Fruit fly (Drosophila melanogaster) whole organism, embryonic: ENCODE results near the gene Rpp14a.

Source experiments
- ATbp ChIP-seq: fragments of 200-800 bp; sonication (Bioruptor generic); optimal IDR thresholded peaks from 2 replicates; lab custom pipeline; 2017; ENCODE audit warnings: missing biosample characterization, mild to moderate bottlenecking, missing genetic modification characterization, missing genetic modification reagents
- Antp ChIP-seq: fragments of 200-800 bp; sonication (Bioruptor generic); optimal IDR thresholded peaks from 3 replicates; lab custom pipeline; 2016; ENCODE audit warnings: missing biosample characterization, missing genetic modification characterization
- Atf6 ChIP-seq: fragments of 200-800 bp; sonication (Bioruptor generic); IDR thresholded peaks from 2 replicates; pipeline ENCODE4 v1.3.6; 2022; ENCODE audit warnings: missing biosample characterization, missing genetic modification characterization
- C15 ChIP-seq: fragments of 200-800 bp; sonication (Bioruptor generic); IDR thresholded peaks from 3 replicates; pipeline ENCODE4 v1.3.6; 2022; ENCODE audit warnings: missing biosample characterization, missing genetic modification characterization
- CG11504 ChIP-seq: fragments of 200-800 bp; sonication (Bioruptor generic); optimal IDR thresholded peaks from 3 replicates; lab custom pipeline; 2019; ENCODE audit warnings: missing biosample characterization, mild to moderate bottlenecking, missing genetic modification characterization, moderate library complexity
- CG12104 ChIP-seq: fragments of 200-800 bp; sonication (Bioruptor generic); optimal IDR thresholded peaks from 3 replicates; lab custom pipeline; 2016; ENCODE audit warnings: missing biosample characterization, missing genetic modification characterization
- CG12299 ChIP-seq: fragments of 200-800 bp; sonication (Bioruptor generic); optimal IDR thresholded peaks from 2 replicates; lab custom pipeline; 2018; ENCODE audit warnings: missing biosample characterization, mild to moderate bottlenecking, missing genetic modification characterization
- CG14050 ChIP-seq: fragments of 200-800 bp; sonication (Bioruptor generic); IDR thresholded peaks from 3 replicates; pipeline ENCODE4 v1.3.6; 2022; ENCODE audit warnings: missing biosample characterization, missing genetic modification characterization
- CG17802 ChIP-seq: fragments of 200-800 bp; sonication (Bioruptor generic); optimal IDR thresholded peaks from 2 replicates; lab custom pipeline; 2018; ENCODE audit warnings: missing biosample characterization, mild to moderate bottlenecking, missing genetic modification characterization, moderate library complexity
- CG17829 ChIP-seq: fragments of 200-800 bp; optimal IDR thresholded peaks from 2 replicates; lab custom pipeline; 2019; ENCODE audit warnings: missing biosample characterization, mild to moderate bottlenecking, missing genetic modification characterization, moderate library complexity
- CG18476 ChIP-seq: fragments of 200-800 bp; sonication (Bioruptor generic); optimal IDR thresholded peaks from 2 replicates; lab custom pipeline; 2016; ENCODE audit warnings: missing biosample characterization, mild to moderate bottlenecking, missing genetic modification characterization
- CG2889 ChIP-seq: fragments of 200-800 bp; sonication (Bioruptor generic); IDR thresholded peaks from 3 replicates; pipeline ENCODE4 v1.3.6; 2022; ENCODE audit warnings: missing biosample characterization, missing genetic modification characterization
- CG30431 ChIP-seq: fragments of 200-800 bp; sonication (Bioruptor generic); optimal IDR thresholded peaks from 2 replicates; lab custom pipeline; 2017; ENCODE audit warnings: missing biosample characterization, missing genetic modification characterization
- CG3065 ChIP-seq: fragments of 200-800 bp; sonication (Bioruptor generic); optimal IDR thresholded peaks from 2 replicates; lab custom pipeline; 2016; ENCODE audit warnings: missing biosample characterization, missing genetic modification characterization
- CG43689 ChIP-seq: fragments of 200-800 bp; sonication (Bioruptor generic); IDR thresholded peaks from 2 replicates; pipeline ENCODE4 v1.3.6; 2022; ENCODE audit warnings: missing biosample characterization, missing genetic modification characterization
- CG4617 ChIP-seq: fragments of 200-800 bp; sonication (Bioruptor generic); optimal IDR thresholded peaks from 3 replicates; lab custom pipeline; 2016; ENCODE audit warnings: missing biosample characterization, missing genetic modification characterization, borderline replicate concordance
- CG6689 ChIP-seq: fragments of 200-800 bp; sonication (Bioruptor generic); IDR thresholded peaks from 2 replicates; pipeline ENCODE4 v1.3.6; 2022; ENCODE audit warnings: missing biosample characterization, missing genetic modification characterization
- CG6765 ChIP-seq: fragments of 200-800 bp; sonication (Bioruptor generic); optimal IDR thresholded peaks from 3 replicates; lab custom pipeline; 2017; ENCODE audit warnings: missing biosample characterization, mild to moderate bottlenecking, missing genetic modification characterization
- CG7271 ChIP-seq: fragments of 200-800 bp; sonication (Bioruptor generic); optimal IDR thresholded peaks from 2 replicates; lab custom pipeline; 2018; ENCODE audit warnings: missing biosample characterization, mild to moderate bottlenecking, missing genetic modification characterization, moderate library complexity
- CG9876 ChIP-seq: fragments of 200-800 bp; sonication (Bioruptor generic); optimal IDR thresholded peaks from 2 replicates; lab custom pipeline; 2016; ENCODE audit warnings: missing biosample characterization, missing genetic modification characterization
- CoRest ChIP-seq: fragments of 200-800 bp; sonication (Bioruptor generic); optimal IDR thresholded peaks from 3 replicates; lab custom pipeline; 2018; ENCODE audit warnings: missing biosample characterization, mild to moderate bottlenecking, missing genetic modification characterization, moderate library complexity
- Dbx ChIP-seq: fragments of 200-800 bp; sonication (Bioruptor generic); IDR thresholded peaks from 3 replicates; pipeline ENCODE4 v1.3.6; 2022; ENCODE audit warnings: missing biosample characterization, missing genetic modification characterization
- Dip2 ChIP-seq: fragments of 200-800 bp; sonication (Bioruptor generic); IDR thresholded peaks from 2 replicates; pipeline ENCODE4 v1.3.6; 2022; ENCODE audit warnings: missing biosample characterization, missing genetic modification characterization
- Elba2 ChIP-seq: fragments of 200-800 bp; sonication (Bioruptor generic); optimal IDR thresholded peaks from 3 replicates; lab custom pipeline; 2016; ENCODE audit warnings: missing biosample characterization, missing genetic modification characterization
- Ets97D ChIP-seq: fragments of 200-800 bp; sonication (Bioruptor generic); optimal IDR thresholded peaks from 3 replicates; lab custom pipeline; 2016; ENCODE audit warnings: missing biosample characterization, missing genetic modification characterization
- NK7.1 ChIP-seq: fragments of 200-800 bp; sonication (Bioruptor generic); optimal IDR thresholded peaks from 3 replicates; lab custom pipeline; 2016; ENCODE audit warnings: missing biosample characterization, missing genetic modification characterization
- ab ChIP-seq: fragments of 200-800 bp; sonication (Bioruptor generic); optimal IDR thresholded peaks from 2 replicates; lab custom pipeline; 2016; ENCODE audit warnings: missing biosample characterization, missing genetic modification characterization
- ara ChIP-seq: fragments of 200-800 bp; sonication (Bioruptor generic); IDR thresholded peaks from 2 replicates; pipeline ENCODE4 v1.3.6; 2022; ENCODE audit warnings: missing biosample characterization, missing genetic modification characterization
- br ChIP-seq: fragments of >200 bp; optimal IDR thresholded peaks from 2 replicates; lab custom pipeline; 2017
- cato ChIP-seq: fragments of 200-800 bp; sonication (Bioruptor generic); optimal IDR thresholded peaks from 2 replicates; lab custom pipeline; 2016; ENCODE audit warnings: missing biosample characterization, missing genetic modification characterization, borderline replicate concordance
- caup ChIP-seq: fragments of 200-800 bp; sonication (Bioruptor generic); optimal IDR thresholded peaks from 3 replicates; lab custom pipeline; 2017; ENCODE audit warnings: missing biosample characterization, mild to moderate bottlenecking, missing genetic modification characterization, moderate library complexity; ENCODE audit not compliant: severe bottlenecking
- chif ChIP-seq, 2 experiments: fragments of 200-800 bp; sonication (Bioruptor generic); optimal IDR thresholded peaks; 3 replicates each; lab custom pipeline; 2016; ENCODE audit warnings: missing biosample characterization in 2 of 2, missing genetic modification characterization in 2 of 2
- croc ChIP-seq: fragments of 200-800 bp; sonication (Bioruptor generic); conservative IDR thresholded peaks from 3 replicates; pipeline ENCODE4 v1.3.6; 2022; ENCODE audit warnings: missing biosample characterization, missing genetic modification characterization
- disco-r ChIP-seq: fragments of 200-800 bp; sonication (Bioruptor generic); optimal IDR thresholded peaks from 2 replicates; lab custom pipeline; 2016; ENCODE audit warnings: missing biosample characterization, missing genetic modification characterization
- dmrt11E ChIP-seq: fragments of 200-800 bp; sonication (Bioruptor generic); optimal IDR thresholded peaks from 3 replicates; lab custom pipeline; 2018; ENCODE audit warnings: missing biosample characterization, mild to moderate bottlenecking, missing genetic modification characterization, moderate library complexity
- dysf ChIP-seq: fragments of 200-800 bp; sonication (Bioruptor generic); IDR thresholded peaks from 3 replicates; pipeline ENCODE4 v1.3.6; 2022; ENCODE audit warnings: missing biosample characterization, missing genetic modification characterization
- ewg ChIP-seq: fragments of 200-800 bp; sonication (Bioruptor generic); optimal IDR thresholded peaks from 3 replicates; lab custom pipeline; 2017; ENCODE audit warnings: mild to moderate bottlenecking, missing biosample characterization, missing genetic modification reagents, missing genetic modification characterization
- eyg ChIP-seq: fragments of 200-800 bp; sonication (Bioruptor generic); optimal IDR thresholded peaks from 3 replicates; lab custom pipeline; 2016; ENCODE audit warnings: missing biosample characterization, missing genetic modification characterization
- fru ChIP-seq: fragments of >200 bp; optimal IDR thresholded peaks from 2 replicates; lab custom pipeline; 2017
- hbn ChIP-seq: fragments of 200-800 bp; sonication (Bioruptor generic); IDR thresholded peaks from 2 replicates; pipeline ENCODE4 v1.3.6; 2022; ENCODE audit warnings: missing biosample characterization, missing genetic modification characterization; ENCODE audit not compliant: partially characterized antibody
- jumu ChIP-seq: fragments of 200-800 bp; sonication (Bioruptor generic); optimal IDR thresholded peaks from 3 replicates; lab custom pipeline; 2016; ENCODE audit warnings: missing biosample characterization, missing genetic modification characterization
- klu ChIP-seq: fragments of 200-800 bp; sonication (Bioruptor generic); IDR thresholded peaks from 2 replicates; pipeline ENCODE4 v1.3.6; 2022; ENCODE audit warnings: missing biosample characterization, missing genetic modification characterization
- knrl ChIP-seq: fragments of 200-800 bp; sonication (Bioruptor generic); IDR thresholded peaks from 3 replicates; pipeline ENCODE4 v1.3.6; 2022; ENCODE audit warnings: missing biosample characterization, missing genetic modification characterization; ENCODE audit not compliant: partially characterized antibody
- nau ChIP-seq: fragments of 200-800 bp; sonication (Bioruptor generic); optimal IDR thresholded peaks from 3 replicates; lab custom pipeline; 2017; ENCODE audit warnings: missing biosample characterization, mild to moderate bottlenecking, missing genetic modification characterization, missing genetic modification reagents
- sd ChIP-seq: fragments of 200-800 bp; sonication (Bioruptor generic); optimal IDR thresholded peaks from 3 replicates; lab custom pipeline; 2018; ENCODE audit warnings: missing biosample characterization, mild to moderate bottlenecking, missing genetic modification characterization, moderate library complexity
- tgo ChIP-seq: fragments of 200-800 bp; sonication (Bioruptor generic); IDR thresholded peaks from 3 replicates; pipeline ENCODE4 v1.3.6; 2022; ENCODE audit warnings: missing biosample characterization, missing genetic modification characterization
- tna ChIP-seq: fragments of 200-800 bp; sonication (Bioruptor generic); IDR thresholded peaks from 2 replicates; pipeline ENCODE4 v1.3.6; 2022; ENCODE audit warnings: missing biosample characterization, missing genetic modification characterization; ENCODE audit not compliant: partially characterized antibody
- trem ChIP-seq: fragments of 200-800 bp; optimal IDR thresholded peaks from 3 replicates; lab custom pipeline; 2019; ENCODE audit warnings: missing biosample characterization, mild to moderate bottlenecking, missing genetic modification characterization, moderate library complexity
- tup ChIP-seq: fragments of 200-800 bp; sonication (Bioruptor generic); optimal IDR thresholded peaks from 2 replicates; lab custom pipeline; 2016; ENCODE audit warnings: missing biosample characterization, mild to moderate bottlenecking, missing genetic modification characterization, moderate library complexity
- twi ChIP-seq: fragments of 200-800 bp; optimal IDR thresholded peaks from 2 replicates; lab custom pipeline; 2019; ENCODE audit warnings: missing biosample characterization, mild to moderate bottlenecking, missing genetic modification characterization, moderate library complexity
- vvl ChIP-seq: fragments of 200-800 bp; sonication (Bioruptor generic); IDR thresholded peaks from 2 replicates; pipeline ENCODE4 v1.3.6; 2022; ENCODE audit warnings: missing biosample characterization, missing genetic modification characterization
- wdn ChIP-seq: fragments of 200-800 bp; sonication (Bioruptor generic); IDR thresholded peaks from 2 replicates; pipeline ENCODE4 v1.3.6; 2022; ENCODE audit warnings: missing biosample characterization, missing genetic modification characterization

Gene Rpp14a

DNA sequence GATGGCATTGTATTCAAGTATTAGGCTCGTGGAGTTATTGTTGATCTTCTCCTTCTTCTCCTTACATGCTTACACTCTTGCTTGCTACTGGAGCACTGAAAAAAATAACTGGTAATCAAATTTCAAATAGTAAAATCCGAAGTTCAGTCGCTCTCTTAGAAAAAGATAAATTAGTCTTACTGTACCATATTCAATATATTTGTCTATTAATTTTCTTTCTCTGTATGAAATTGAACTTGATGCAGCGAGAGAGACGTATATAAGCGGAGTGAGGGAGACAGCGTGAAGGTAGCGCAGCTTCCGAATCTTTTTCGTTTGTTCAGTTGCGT is 4.5 kb downstream of the Rpp14a start (continued):
- peak; percentile 73; the same call in 1 of the 2 replicates for TF ChIP-seq wdn (GFP tag; lab: Robert Waterston, UW)
- TF ChIP-seq Atf6 (GFP tag; lab: Robert Waterston, UW): peak; percentile 90
- TF ChIP-seq trem (tag; lab: Kevin White, UChicago): peak; percentile 88
- peak; percentile 91 for TF ChIP-seq CG14050 (GFP tag; lab: Robert Waterston, UW)
- no peak for TF ChIP-seq hbn (GFP tag; lab: Robert Waterston, UW)
- TF ChIP-seq dmrt11E: peak; percentile 58
- peak; percentile 88 for TF ChIP-seq Antp (GFP tag; lab: Kevin White, UChicago)
- peak; percentile 94 for TF ChIP-seq CG11504 (tag; lab: Kevin White, UChicago)
- peak; percentile 83 for TF ChIP-seq croc (GFP tag; lab: Robert Waterston, UW)
- peak; percentile 69 for TF ChIP-seq Ets97D
- TF ChIP-seq CG6765 (GFP tag; lab: Kevin White, UChicago): peak; percentile 68
- TF ChIP-seq CG4617 (GFP tag; lab: Kevin White, UChicago): peak; percentile 24
- TF ChIP-seq tup (GFP tag; lab: Kevin White, UChicago): peak; percentile 71
- TF ChIP-seq CG30431 (GFP tag; lab: Kevin White, UChicago): peak; percentile 42
- peak; percentile 91 for TF ChIP-seq nau
- TF ChIP-seq sd: no peak
- TF ChIP-seq ab: no peak
- TF ChIP-seq NK7.1: peak; percentile 82
- peak; percentile 88 for TF ChIP-seq jumu (GFP tag; lab: Kevin White, UChicago)
- TF ChIP-seq CG17829: peak; percentile 89
- TF ChIP-seq Dbx (GFP tag; lab: Robert Waterston, UW): peak; percentile 64; the same call in 1 of the 3 replicates
- TF ChIP-seq CG43689: peak; percentile 90
- TF ChIP-seq C15 (GFP tag; lab: Robert Waterston, UW): peak; percentile 60; the same call in 2 of the 3 replicates
- peak; percentile 65 for TF ChIP-seq CG9876 (GFP tag; lab: Kevin White, UChicago)
- peak; percentile 90 for TF ChIP-seq CG6689 (GFP tag; lab: Robert Waterston, UW)
- TF ChIP-seq chif (GFP tag; optimal IDR thresholded peaks at IDR 0.05; lab: Kevin White, UChicago): peak; percentile 77 to 92
- no peak for TF ChIP-seq Elba2
- peak; percentile 95 for TF ChIP-seq vvl (GFP tag; lab: Robert Waterston, UW)
- TF ChIP-seq tna (GFP tag; lab: Robert Waterston, UW): no peak
- TF ChIP-seq CG17802 (tag; lab: Kevin White, UChicago): peak; percentile 82
- TF ChIP-seq fru: no peak
- TF ChIP-seq CG12104 (GFP tag; lab: Kevin White, UChicago): peak; percentile 81
- no peak for TF ChIP-seq Dip2 (GFP tag; lab: Robert Waterston, UW)
- peak; percentile 90 for TF ChIP-seq ara (GFP tag; lab: Robert Waterston, UW)
- peak; percentile 88 for TF ChIP-seq ATbp (GFP tag; lab: Kevin White, UChicago)
- peak; percentile 79; the same call in 2 of the 3 replicates for TF ChIP-seq CG2889 (GFP tag; lab: Robert Waterston, UW)
- TF ChIP-seq twi (tag; lab: Kevin White, UChicago): no peak
- TF ChIP-seq klu (GFP tag; lab: Robert Waterston, UW): peak; percentile 75
- peak; percentile 90 for TF ChIP-seq CG18476 (GFP tag; lab: Kevin White, UChicago)
- TF ChIP-seq CG7271: peak; percentile 41
- TF ChIP-seq CG3065 (GFP tag; lab: Kevin White, UChicago): peak; percentile 28
- peak; percentile 64 for TF ChIP-seq ewg
- TF ChIP-seq dysf (GFP tag; lab: Robert Waterston, UW): peak; percentile 88
- peak; percentile 72 for TF ChIP-seq disco-r (GFP tag; lab: Kevin White, UChicago)
- peak; percentile 5 for TF ChIP-seq cato (GFP tag; lab: Kevin White, UChicago)
- TF ChIP-seq knrl (GFP tag; lab: Robert Waterston, UW): no peak
- peak; percentile 70 for TF ChIP-seq CoRest
- peak; percentile 69 for TF ChIP-seq eyg
- peak; percentile 89 for TF ChIP-seq tgo (GFP tag; lab: Robert Waterston, UW)
- TF ChIP-seq CG12299 (tag; lab: Kevin White, UChicago): peak; percentile 48
- TF ChIP-seq caup (GFP tag; lab: Kevin White, UChicago): peak; percentile 85
- no peak for TF ChIP-seq br (lab: Kevin White, UChicago)
